Fruit fly (Drosophila melanogaster) whole organism, embryonic: Measurements from ENCODE around the gene Mdh1.

Source experiments
- B-H1 ChIP-seq: fragments of 200-800 bp; sonication (Bioruptor generic); IDR thresholded peaks from 3 replicates; pipeline ENCODE4 v1.3.6; 2022; ENCODE audit warnings: missing biosample characterization, missing genetic modification characterization
- Bgb ChIP-seq: fragments of 200-800 bp; sonication (Bioruptor generic); IDR thresholded peaks from 2 replicates; pipeline ENCODE4 v1.3.6; 2022; ENCODE audit warnings: missing biosample characterization, missing genetic modification characterization; ENCODE audit not compliant: partially characterized antibody
- CG10209 ChIP-seq: fragments of 200-800 bp; sonication (Bioruptor generic); optimal IDR thresholded peaks from 3 replicates; lab custom pipeline; 2017; ENCODE audit warnings: missing biosample characterization, mild to moderate bottlenecking, missing genetic modification characterization, missing genetic modification reagents
- CG10267 ChIP-seq: fragments of 200-800 bp; sonication (Bioruptor generic); optimal IDR thresholded peaks from 2 replicates; lab custom pipeline; 2018; ENCODE audit warnings: missing biosample characterization, mild to moderate bottlenecking, missing genetic modification characterization, moderate library complexity
- CG11247 ChIP-seq: fragments of 200-800 bp; sonication (Bioruptor generic); IDR thresholded peaks from 2 replicates; pipeline ENCODE4 v1.3.6; 2022; ENCODE audit warnings: missing biosample characterization, missing genetic modification characterization
- CG11504 ChIP-seq: fragments of 200-800 bp; sonication (Bioruptor generic); optimal IDR thresholded peaks from 3 replicates; lab custom pipeline; 2019; ENCODE audit warnings: missing biosample characterization, mild to moderate bottlenecking, missing genetic modification characterization, moderate library complexity
- CG12219 ChIP-seq: fragments of 200-800 bp; sonication (Bioruptor generic); optimal IDR thresholded peaks from 3 replicates; lab custom pipeline; 2018; ENCODE audit warnings: missing biosample characterization, mild to moderate bottlenecking, missing genetic modification characterization
- CG12236 ChIP-seq: fragments of 200-800 bp; sonication (Bioruptor generic); optimal IDR thresholded peaks from 2 replicates; lab custom pipeline; 2016; ENCODE audit warnings: missing biosample characterization, missing genetic modification characterization
- CG12659 ChIP-seq: fragments of 200-800 bp; sonication (Bioruptor generic); optimal IDR thresholded peaks from 3 replicates; lab custom pipeline; 2017; ENCODE audit warnings: mild to moderate bottlenecking, missing biosample characterization, missing genetic modification reagents, missing genetic modification characterization
- CG13287 ChIP-seq: fragments of 200-800 bp; sonication (Bioruptor generic); IDR thresholded peaks from 2 replicates; pipeline ENCODE4 v1.3.6; 2022; ENCODE audit warnings: missing biosample characterization, missing genetic modification characterization; ENCODE audit not compliant: partially characterized antibody
- CG15601 ChIP-seq: fragments of 200-800 bp; sonication (Bioruptor generic); optimal IDR thresholded peaks from 3 replicates; lab custom pipeline; 2019; ENCODE audit warnings: missing biosample characterization, mild to moderate bottlenecking, missing genetic modification characterization, moderate library complexity
- CG17385 ChIP-seq: fragments of 200-800 bp; sonication (Bioruptor generic); optimal IDR thresholded peaks from 3 replicates; lab custom pipeline; 2018; ENCODE audit warnings: missing biosample characterization, mild to moderate bottlenecking, missing genetic modification characterization
- CG17829 ChIP-seq: fragments of 200-800 bp; optimal IDR thresholded peaks from 2 replicates; lab custom pipeline; 2019; ENCODE audit warnings: missing biosample characterization, mild to moderate bottlenecking, missing genetic modification characterization, moderate library complexity
- CG1832 ChIP-seq: fragments of 200-800 bp; sonication (Bioruptor generic); optimal IDR thresholded peaks from 2 replicates; lab custom pipeline; 2017; ENCODE audit warnings: missing biosample characterization, mild to moderate bottlenecking, missing genetic modification characterization, inconsistent platforms
- CG30403 ChIP-seq: fragments of 200-800 bp; sonication (Bioruptor generic); optimal IDR thresholded peaks from 3 replicates; lab custom pipeline; 2016; ENCODE audit warnings: missing biosample characterization, missing genetic modification characterization
- CG31388 ChIP-seq: fragments of 200-800 bp; sonication (Bioruptor generic); optimal IDR thresholded peaks from 2 replicates; lab custom pipeline; 2016; ENCODE audit warnings: missing biosample characterization, missing genetic modification characterization
- CG34224 ChIP-seq: fragments of 200-800 bp; sonication (Bioruptor generic); IDR thresholded peaks from 3 replicates; pipeline ENCODE4 v1.3.6; 2022; ENCODE audit warnings: missing biosample characterization, missing genetic modification characterization; ENCODE audit not compliant: partially characterized antibody
- CG4424 ChIP-seq: fragments of 200-800 bp; sonication (Bioruptor generic); optimal IDR thresholded peaks from 3 replicates; lab custom pipeline; 2016; ENCODE audit warnings: missing biosample characterization, missing genetic modification characterization
- CG6791 ChIP-seq: fragments of 200-800 bp; sonication (Bioruptor generic); IDR thresholded peaks from 3 replicates; pipeline ENCODE4 v1.3.6; 2022; ENCODE audit warnings: missing biosample characterization, missing genetic modification characterization; ENCODE audit not compliant: partially characterized antibody
- CG7963 ChIP-seq: fragments of 200-800 bp; sonication (Bioruptor generic); IDR thresholded peaks from 3 replicates; pipeline ENCODE4 v1.3.6; 2022; ENCODE audit warnings: missing biosample characterization, missing genetic modification characterization; ENCODE audit not compliant: partially characterized antibody
- CG8765 ChIP-seq: fragments of 200-800 bp; sonication (Bioruptor generic); IDR thresholded peaks from 2 replicates; pipeline ENCODE4 v1.3.6; 2022; ENCODE audit warnings: missing biosample characterization, missing genetic modification characterization
- Dll ChIP-seq: fragments of 200-800 bp; sonication (Bioruptor generic); IDR thresholded peaks from 4 replicates; pipeline ENCODE4 v1.3.6; 2022; ENCODE audit warnings: missing biosample characterization, missing genetic modification characterization; ENCODE audit not compliant: partially characterized antibody
- E2f2 ChIP-seq: fragments of 200-800 bp; sonication (Bioruptor generic); IDR thresholded peaks from 2 replicates; pipeline ENCODE4 v1.3.6; 2022; ENCODE audit warnings: missing biosample characterization, missing genetic modification characterization
- HLH4C ChIP-seq: fragments of 200-800 bp; sonication (Bioruptor generic); IDR thresholded peaks from 3 replicates; pipeline ENCODE4 v1.3.6; 2022; ENCODE audit warnings: missing biosample characterization, missing genetic modification characterization; ENCODE audit not compliant: partially characterized antibody
- Hr78 ChIP-seq, 2 experiments: fragments of 200-800 bp in 1 of 2; fragments of >200 bp in 1 of 2; sonication (Bioruptor generic) in 1 of 2; optimal IDR thresholded peaks; 2 replicates each; lab custom pipeline; 2017 to 2019; ENCODE audit warnings: missing biosample characterization in 2 of 2, missing genetic modification characterization in 2 of 2, mild to moderate bottlenecking in 1 of 2, moderate library complexity in 1 of 2
- Max ChIP-seq: fragments of 200-800 bp; sonication (Bioruptor generic); optimal IDR thresholded peaks from 2 replicates; lab custom pipeline; 2016; ENCODE audit warnings: missing biosample characterization, mild to moderate bottlenecking, missing genetic modification characterization
- Myb ChIP-seq: fragments of 200-800 bp; sonication (Bioruptor generic); optimal IDR thresholded peaks from 2 replicates; lab custom pipeline; 2016; ENCODE audit warnings: missing biosample characterization, missing genetic modification characterization
- NK7.1 ChIP-seq: fragments of 200-800 bp; sonication (Bioruptor generic); optimal IDR thresholded peaks from 3 replicates; lab custom pipeline; 2016; ENCODE audit warnings: missing biosample characterization, missing genetic modification characterization
- Opbp ChIP-seq: fragments of 200-800 bp; sonication (Bioruptor generic); IDR thresholded peaks from 3 replicates; pipeline ENCODE4 v1.3.6; 2022; ENCODE audit warnings: missing biosample characterization, missing genetic modification characterization; ENCODE audit not compliant: partially characterized antibody
- YL-1 ChIP-seq: fragments of 200-800 bp; sonication (Bioruptor generic); optimal IDR thresholded peaks from 3 replicates; lab custom pipeline; 2017; ENCODE audit warnings: missing biosample characterization, mild to moderate bottlenecking, missing genetic modification characterization
- az2 ChIP-seq: fragments of 200-800 bp; sonication (Bioruptor generic); optimal IDR thresholded peaks from 3 replicates; lab custom pipeline; 2016; ENCODE audit warnings: missing biosample characterization, missing genetic modification characterization
- bbx ChIP-seq: fragments of 200-800 bp; sonication (Bioruptor generic); IDR thresholded peaks from 2 replicates; pipeline ENCODE4 v1.3.6; 2022; ENCODE audit warnings: missing biosample characterization, missing genetic modification characterization; ENCODE audit not compliant: partially characterized antibody
- fd96Cb ChIP-seq: fragments of 200-800 bp; sonication (Bioruptor generic); optimal IDR thresholded peaks from 2 replicates; lab custom pipeline; 2018; ENCODE audit warnings: missing biosample characterization, mild to moderate bottlenecking, missing genetic modification characterization, moderate library complexity
- gt ChIP-seq: fragments of 200-800 bp; sonication (Bioruptor generic); IDR thresholded peaks from 2 replicates; pipeline ENCODE4 v1.3.6; 2022; ENCODE audit warnings: missing biosample characterization, missing genetic modification characterization
- hbn ChIP-seq: fragments of 200-800 bp; sonication (Bioruptor generic); IDR thresholded peaks from 2 replicates; pipeline ENCODE4 v1.3.6; 2022; ENCODE audit warnings: missing biosample characterization, missing genetic modification characterization; ENCODE audit not compliant: partially characterized antibody
- kah ChIP-seq: fragments of 200-800 bp; sonication (Bioruptor generic); optimal IDR thresholded peaks from 2 replicates; lab custom pipeline; 2018; ENCODE audit warnings: missing biosample characterization, mild to moderate bottlenecking, missing genetic modification characterization
- onecut ChIP-seq: fragments of 200-800 bp; sonication (Bioruptor generic); IDR thresholded peaks from 2 replicates; pipeline ENCODE4 v1.3.6; 2022; ENCODE audit warnings: missing biosample characterization, missing genetic modification characterization
- peb ChIP-seq: fragments of 200-800 bp; sonication (Bioruptor generic); IDR thresholded peaks from 2 replicates; pipeline ENCODE4 v1.3.6; 2022; ENCODE audit warnings: missing biosample characterization, missing genetic modification characterization
- pfk ChIP-seq: fragments of 200-800 bp; sonication (Bioruptor generic); optimal IDR thresholded peaks from 2 replicates; lab custom pipeline; 2018; ENCODE audit warnings: missing biosample characterization, mild to moderate bottlenecking, missing genetic modification characterization, moderate library complexity
- rib ChIP-seq: fragments of 200-800 bp; sonication (Bioruptor generic); IDR thresholded peaks from 2 replicates; pipeline ENCODE4 v1.3.6; 2022; ENCODE audit warnings: missing biosample characterization, missing genetic modification characterization
- scrt ChIP-seq: fragments of 200-800 bp; sonication (Bioruptor generic); optimal IDR thresholded peaks from 2 replicates; lab custom pipeline; 2018; ENCODE audit warnings: missing biosample characterization, mild to moderate bottlenecking, missing genetic modification characterization, moderate library complexity
- sens ChIP-seq: fragments of 200-800 bp; sonication (Bioruptor generic); peaks from one replicate; lab custom pipeline; 2016; ENCODE audit warnings: missing biosample characterization, missing genetic modification characterization
- slp2 ChIP-seq: fragments of 200-800 bp; sonication (Bioruptor generic); optimal IDR thresholded peaks from 2 replicates; lab custom pipeline; 2016; ENCODE audit warnings: missing biosample characterization, missing genetic modification characterization
- so ChIP-seq: fragments of 200-800 bp; sonication (Bioruptor generic); IDR thresholded peaks from 3 replicates; pipeline ENCODE4 v1.3.6; 2022; ENCODE audit warnings: missing biosample characterization, missing genetic modification characterization
- stwl ChIP-seq: fragments of 200-800 bp; sonication (Bioruptor generic); optimal IDR thresholded peaks from 3 replicates; lab custom pipeline; 2018; ENCODE audit warnings: missing biosample characterization, mild to moderate bottlenecking, missing genetic modification characterization, moderate library complexity
- sug ChIP-seq: fragments of 200-800 bp; optimal IDR thresholded peaks from 2 replicates; lab custom pipeline; 2019; ENCODE audit warnings: missing biosample characterization, mild to moderate bottlenecking, missing genetic modification characterization, moderate library complexity
- tap ChIP-seq: fragments of 200-800 bp; optimal IDR thresholded peaks from 3 replicates; lab custom pipeline; 2019; ENCODE audit warnings: missing biosample characterization, mild to moderate bottlenecking, missing genetic modification characterization, moderate library complexity
- tio ChIP-seq: fragments of 200-800 bp; sonication (Bioruptor generic); optimal IDR thresholded peaks from 2 replicates; lab custom pipeline; 2017; ENCODE audit warnings: missing biosample characterization, missing genetic modification characterization, inconsistent platforms
- trem ChIP-seq: fragments of 200-800 bp; optimal IDR thresholded peaks from 3 replicates; lab custom pipeline; 2019; ENCODE audit warnings: missing biosample characterization, mild to moderate bottlenecking, missing genetic modification characterization, moderate library complexity

Gene Mdh1

DNA sequence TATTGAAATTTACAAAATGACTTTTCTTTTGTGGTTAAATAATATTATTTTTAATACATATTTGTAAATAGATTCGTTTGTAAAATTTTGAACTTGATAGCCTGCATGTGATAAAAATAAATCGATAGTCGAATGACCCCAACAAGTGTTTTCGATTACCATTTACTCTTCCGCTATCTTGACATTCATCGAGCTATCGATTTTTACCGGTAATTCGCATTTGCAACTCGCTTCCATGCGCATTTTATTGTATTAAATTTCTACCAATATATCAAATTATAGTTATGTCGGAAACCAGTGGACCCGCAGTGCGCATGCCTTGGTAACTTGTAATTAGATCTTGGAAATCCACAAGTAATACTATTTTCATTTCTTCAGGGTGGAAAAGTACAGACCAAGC lies 22.8 kb upstream of the Mdh1 start, which contains the start of gene RfC3:
Gene RfC3, plus strand, starts transcription at position 210 of the 400 bp plus-strand sequence.
- TF ChIP-seq sens (GFP tag; lab: Kevin White, UChicago) (no peak), CG30403 (no peak), gt (GFP tag; lab: Robert Waterston, UW) (no peak), kah (GFP tag; lab: Kevin White, UChicago) (peak; percentile 62), CG1832 (GFP tag; lab: Kevin White, UChicago) (no peak), CG6791 (GFP tag; lab: Robert Waterston, UW) (peak; percentile 89), tio (GFP tag; lab: Kevin White, UChicago) (no peak), B-H1 (GFP tag; lab: Robert Waterston, UW) (no peak), CG15601 (tag; lab: Kevin White, UChicago) (no peak), HLH4C (GFP tag; lab: Robert Waterston, UW) (peak; percentile 98), CG34224 (GFP tag; lab: Robert Waterston, UW) (peak; percentile 98), pfk (GFP tag; lab: Kevin White, UChicago) (peak; percentile 48), hbn (GFP tag; lab: Robert Waterston, UW) (peak; percentile 79), Dll (peak; percentile 85), CG12219 (no peak), bbx (peak; percentile 95), Max (GFP tag; lab: Kevin White, UChicago) (peak; percentile 28), Hr78 (GFP tag; optimal IDR thresholded peaks at IDR 0.05; lab: Kevin White, UChicago) (peak in 1 of 2 experiments; percentile 93), CG11247 (GFP tag; lab: Robert Waterston, UW) (no peak), stwl (tag; lab: Kevin White, UChicago) (peak; percentile 75), Myb (GFP tag; lab: Kevin White, UChicago) (peak; percentile 85), tap (tag; lab: Kevin White, UChicago) (no peak), so (GFP tag; lab: Robert Waterston, UW) (no peak), sug (peak; percentile 20), YL-1 (GFP tag; lab: Kevin White, UChicago) (peak; percentile 38), CG12236 (GFP tag; lab: Kevin White, UChicago) (no peak), rib (GFP tag; lab: Robert Waterston, UW) (0 out of 2 replicates have a peak, but pooled peaks have one; percentile 11), CG17829 (tag; lab: Kevin White, UChicago) (peak; percentile 2), fd96Cb (tag; lab: Kevin White, UChicago) (no peak), CG11504 (tag; lab: Kevin White, UChicago) (no peak), Bgb (GFP tag; lab: Robert Waterston, UW) (peak; percentile 83), CG7963 (peak; percentile 94), CG12659 (GFP tag; lab: Kevin White, UChicago) (peak; percentile 7), onecut (peak; percentile 54; the same call in 1 of the 2 replicates), NK7.1 (no peak), peb (GFP tag; lab: Robert Waterston, UW) (no peak), CG13287 (GFP tag; lab: Robert Waterston, UW) (peak; percentile 92), CG8765 (GFP tag; lab: Robert Waterston, UW) (no peak), trem (tag; lab: Kevin White, UChicago) (peak; percentile 55), slp2 (GFP tag; lab: Kevin White, UChicago) (no peak), CG10209 (GFP tag; lab: Kevin White, UChicago) (no peak), scrt (peak; percentile 90), Opbp (GFP tag; lab: Robert Waterston, UW) (peak; percentile 73; the same call in 2 of the 3 replicates), az2 (GFP tag; lab: Kevin White, UChicago) (no peak), CG10267 (tag; lab: Kevin White, UChicago) (peak; percentile 21), CG17385 (no peak), CG31388 (no peak), E2f2 (GFP tag; lab: Robert Waterston, UW) (peak; percentile 90), CG4424 (GFP tag; lab: Kevin White, UChicago) (no peak)
